Worm (Caenorhabditis elegans) whole organism, L1 larva: ENCODE results near the gene C02F5.3.

Experiments used
- Y116A8C.19 ChIP-seq: sonication (generic microtip); optimal IDR thresholded peaks from 2 replicates; lab custom pipeline; 2016; ENCODE audit warnings: missing compliant biosample characterization, missing genetic modification characterization, borderline replicate concordance
- alr-1 ChIP-seq: fragments of 200-800 bp; sonication (Bioruptor generic); optimal IDR thresholded peaks from 2 replicates; lab custom pipeline; 2018; ENCODE audit warnings: borderline replicate concordance, mild to moderate bottlenecking, missing genetic modification characterization, missing compliant biosample characterization
- aly-2 ChIP-seq: fragments of 150-350 bp; optimal IDR thresholded peaks from 2 replicates; lab custom pipeline; 2014; ENCODE audit warnings: missing biosample characterization, missing genetic modification characterization
- blmp-1 ChIP-seq: fragments of 150-350 bp; optimal IDR thresholded peaks from 2 replicates; lab custom pipeline; 2014; ENCODE audit warnings: missing biosample characterization, missing genetic modification characterization
- ceh-63 ChIP-seq: fragments of 200-800 bp; sonication (Bioruptor generic); optimal IDR thresholded peaks from 2 replicates; lab custom pipeline; 2018; ENCODE audit warnings: mild to moderate bottlenecking, missing genetic modification characterization, missing compliant biosample characterization
- ceh-8 ChIP-seq: fragments of 200-800 bp; sonication (Bioruptor generic); optimal IDR thresholded peaks from 2 replicates; lab custom pipeline; 2018; ENCODE audit warnings: mild to moderate bottlenecking, missing genetic modification characterization, moderate library complexity, missing compliant biosample characterization
- ceh-90 ChIP-seq: sonication (generic microtip); optimal IDR thresholded peaks from 2 replicates; lab custom pipeline; 2016; ENCODE audit warnings: missing genetic modification characterization, missing compliant biosample characterization
- ces-1 ChIP-seq: fragments of 150-350 bp; optimal IDR thresholded peaks from 2 replicates; lab custom pipeline; 2014; ENCODE audit warnings: missing biosample characterization, missing genetic modification reagents, missing genetic modification characterization
- dpl-1 ChIP-seq, 3 experiments: fragments of 150-350 bp in 2 of 3; sonication (generic microtip) in 1 of 3; optimal IDR thresholded peaks; 2 replicates each; lab custom pipeline; 2014 to 2017; ENCODE audit warnings: missing biosample characterization in 3 of 3, missing genetic modification characterization in 3 of 3, missing genetic modification reagents in 3 of 3
- efl-1 ChIP-seq, 4 experiments: fragments of 150-350 bp; optimal IDR thresholded peaks in 3 of 4; peaks in 1 of 4; 1 replicate in 1 of 4; 2 replicates in 3 of 4; lab custom pipeline; 2014; ENCODE audit warnings: missing biosample characterization in 2 of 4, missing genetic modification characterization in 2 of 4, missing genetic modification reagents in 2 of 4
- efl-3 ChIP-seq: fragments of 200-800 bp; sonication (Bioruptor generic); optimal IDR thresholded peaks from 2 replicates; lab custom pipeline; 2018; ENCODE audit warnings: mild to moderate bottlenecking, missing genetic modification characterization, missing compliant biosample characterization
- elt-3 ChIP-seq, 6 experiments: fragments of 150-350 bp in 1 of 6; sonication (generic microtip); optimal IDR thresholded peaks; 2 replicates each; lab custom pipeline; 2017 to 2018; ENCODE audit warnings: missing biosample characterization in 6 of 6, missing genetic modification characterization in 6 of 6, inconsistent platforms in 1 of 6
- ets-5 ChIP-seq: fragments of 200-800 bp; sonication (Bioruptor generic); IDR thresholded peaks from 2 replicates; pipeline ENCODE4 v1.3.6; 2022; ENCODE audit warnings: missing genetic modification characterization, missing compliant biosample characterization
- fkh-10 ChIP-seq: sonication (generic microtip); optimal IDR thresholded peaks from 2 replicates; lab custom pipeline; 2017; ENCODE audit warnings: missing biosample characterization, missing genetic modification reagents, missing genetic modification characterization
- fkh-4 ChIP-seq: sonication (generic microtip); optimal IDR thresholded peaks from 2 replicates; lab custom pipeline; 2016; ENCODE audit warnings: missing compliant biosample characterization, missing genetic modification characterization, borderline replicate concordance
- grh-1 ChIP-seq: fragments of 200-800 bp; sonication (Bioruptor generic); IDR thresholded peaks from 2 replicates; pipeline ENCODE4 v1.3.6; 2022; ENCODE audit warnings: missing genetic modification reagents, missing genetic modification characterization, missing compliant biosample characterization
- hpl-2 ChIP-seq: fragments of 150-350 bp; optimal IDR thresholded peaks from 2 replicates; lab custom pipeline; 2014; ENCODE audit warnings: missing biosample characterization, missing genetic modification reagents, missing genetic modification characterization
- jun-1 ChIP-seq: fragments of 150-350 bp; optimal IDR thresholded peaks from 2 replicates; lab custom pipeline; 2014; ENCODE audit warnings: missing biosample characterization, missing genetic modification reagents, missing genetic modification characterization
- lin-13 ChIP-seq: fragments of 150-350 bp; optimal IDR thresholded peaks from 2 replicates; lab custom pipeline; 2014; ENCODE audit warnings: missing biosample characterization, missing genetic modification reagents, missing genetic modification characterization
- lin-14 ChIP-seq: fragments of 200-800 bp; sonication (Bioruptor generic); optimal IDR thresholded peaks from 2 replicates; lab custom pipeline; 2018; ENCODE audit warnings: mild to moderate bottlenecking, missing genetic modification characterization, moderate library complexity, missing compliant biosample characterization
- lin-15B ChIP-seq: fragments of 150-350 bp; sonication (generic microtip); optimal IDR thresholded peaks from 3 replicates; lab custom pipeline; 2014; ENCODE audit warnings: missing biosample characterization, missing genetic modification characterization
- lin-35 ChIP-seq, 2 experiments: fragments of 150-350 bp; optimal IDR thresholded peaks; 2 replicates each; lab custom pipeline; 2014; ENCODE audit warnings: missing biosample characterization in 2 of 2, missing genetic modification characterization in 2 of 2, missing genetic modification reagents in 2 of 2
- lir-3 ChIP-seq: sonication (generic microtip); optimal IDR thresholded peaks from 2 replicates; lab custom pipeline; 2016; ENCODE audit warnings: mild to moderate bottlenecking, missing genetic modification characterization, moderate library complexity, missing compliant biosample characterization; ENCODE audit not compliant: poor library complexity
- lsy-2 ChIP-seq, 2 experiments: fragments of 150-350 bp; optimal IDR thresholded peaks; 2 replicates each; lab custom pipeline; 2014; ENCODE audit warnings: missing biosample characterization in 2 of 2, missing genetic modification characterization in 2 of 2
- mab-9 ChIP-seq: fragments of 200-800 bp; sonication (Bioruptor generic); IDR thresholded peaks from 2 replicates; pipeline ENCODE4 v1.3.6; 2022; ENCODE audit warnings: missing genetic modification reagents, missing genetic modification characterization, missing compliant biosample characterization
- nhr-11 ChIP-seq: fragments of 150-350 bp; optimal IDR thresholded peaks from 2 replicates; lab custom pipeline; 2014; ENCODE audit warnings: missing biosample characterization, missing genetic modification characterization
- nhr-20 ChIP-seq: sonication (generic microtip); optimal IDR thresholded peaks from 2 replicates; lab custom pipeline; 2016; ENCODE audit warnings: mild to moderate bottlenecking, missing genetic modification characterization, missing compliant biosample characterization
- nhr-237 ChIP-seq: fragments of 150-350 bp; optimal IDR thresholded peaks from 2 replicates; lab custom pipeline; 2014; ENCODE audit warnings: missing biosample characterization, missing genetic modification characterization
- nhr-28 ChIP-seq: fragments of 150-350 bp; optimal IDR thresholded peaks from 2 replicates; lab custom pipeline; 2014; ENCODE audit warnings: missing biosample characterization, missing genetic modification characterization
- nhr-76 ChIP-seq: sonication (generic microtip); optimal IDR thresholded peaks from 2 replicates; lab custom pipeline; 2017; ENCODE audit warnings: missing biosample characterization, missing genetic modification characterization
- nhr-85 ChIP-seq: sonication (generic microtip); peaks from one replicate; lab custom pipeline; 2016; ENCODE audit warnings: missing genetic modification characterization, inconsistent platforms, missing compliant biosample characterization
- rnt-1 ChIP-seq: sonication (generic microtip); optimal IDR thresholded peaks from 2 replicates; lab custom pipeline; 2016; ENCODE audit warnings: mild to moderate bottlenecking, missing genetic modification characterization, moderate library complexity, missing compliant biosample characterization
- skn-1 ChIP-seq: fragments of 150-350 bp; optimal IDR thresholded peaks from 2 replicates; lab custom pipeline; 2014; ENCODE audit warnings: missing biosample characterization, missing genetic modification characterization
- snu-23 ChIP-seq: sonication (generic microtip); optimal IDR thresholded peaks from 2 replicates; lab custom pipeline; 2016; ENCODE audit warnings: missing genetic modification characterization, missing compliant biosample characterization
- sox-4 ChIP-seq: sonication (generic microtip); optimal IDR thresholded peaks from 2 replicates; lab custom pipeline; 2016; ENCODE audit warnings: missing genetic modification characterization, missing compliant biosample characterization
- sptf-1 ChIP-seq: fragments of 150-350 bp; optimal IDR thresholded peaks from 2 replicates; lab custom pipeline; 2014; ENCODE audit warnings: missing biosample characterization, missing genetic modification characterization
- swsn-7 ChIP-seq: sonication (generic microtip); optimal IDR thresholded peaks from 2 replicates; lab custom pipeline; 2016; ENCODE audit warnings: missing genetic modification characterization, missing compliant biosample characterization
- tbx-2 ChIP-seq: sonication (generic microtip); optimal IDR thresholded peaks from 2 replicates; lab custom pipeline; 2016; ENCODE audit warnings: missing genetic modification characterization, missing compliant biosample characterization
- tlp-1 ChIP-seq: fragments of 150-350 bp; optimal IDR thresholded peaks from 2 replicates; lab custom pipeline; 2014; ENCODE audit warnings: missing biosample characterization, missing genetic modification characterization
- unc-62 ChIP-seq: fragments of 150-350 bp; optimal IDR thresholded peaks from 2 replicates; lab custom pipeline; 2014; ENCODE audit warnings: missing biosample characterization, missing genetic modification reagents, missing genetic modification characterization
- unc-86 ChIP-seq: sonication (generic microtip); optimal IDR thresholded peaks from 2 replicates; lab custom pipeline; 2016; ENCODE audit warnings: missing genetic modification characterization, missing compliant biosample characterization
- xbp-1 ChIP-seq: sonication (generic microtip); optimal IDR thresholded peaks from 2 replicates; lab custom pipeline; 2016; ENCODE audit warnings: missing genetic modification characterization, missing compliant biosample characterization
- zag-1 ChIP-seq: fragments of 150-350 bp; optimal IDR thresholded peaks from 2 replicates; lab custom pipeline; 2014; ENCODE audit warnings: missing biosample characterization, missing genetic modification characterization
- ztf-11 ChIP-seq, 2 experiments: sonication (generic microtip); optimal IDR thresholded peaks; 2 replicates each; lab custom pipeline; 2016 to 2017; ENCODE audit warnings: missing genetic modification characterization in 2 of 2, missing biosample characterization in 1 of 2, missing compliant biosample characterization in 1 of 2

The C02F5.3 gene

DNA sequence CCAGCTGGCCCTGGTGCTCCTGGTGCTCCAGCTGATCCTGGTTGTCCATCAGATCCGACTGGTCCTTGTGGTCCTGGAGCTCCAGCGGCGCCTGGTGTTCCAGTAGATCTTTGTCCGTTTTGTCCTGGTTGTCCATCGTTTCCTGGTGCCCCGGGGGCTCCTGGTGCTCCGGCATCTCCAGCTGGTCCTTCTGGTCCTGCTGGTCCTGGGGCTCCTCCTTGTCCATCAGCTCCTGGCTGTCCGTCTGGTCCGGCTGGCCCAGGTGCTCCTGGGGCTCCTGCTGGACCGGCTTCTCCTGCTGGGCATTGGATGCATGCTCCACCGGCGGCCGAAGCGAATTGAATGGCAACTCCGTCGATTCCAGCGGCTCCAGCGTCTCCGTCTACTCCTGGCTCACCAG lies 16.9 kb downstream of the C02F5.3 start:
- TF ChIP-seq zag-1 (no peak), ceh-8 (GFP tag; lab: Kevin White, UChicago) (peak; percentile 33)

DNA sequence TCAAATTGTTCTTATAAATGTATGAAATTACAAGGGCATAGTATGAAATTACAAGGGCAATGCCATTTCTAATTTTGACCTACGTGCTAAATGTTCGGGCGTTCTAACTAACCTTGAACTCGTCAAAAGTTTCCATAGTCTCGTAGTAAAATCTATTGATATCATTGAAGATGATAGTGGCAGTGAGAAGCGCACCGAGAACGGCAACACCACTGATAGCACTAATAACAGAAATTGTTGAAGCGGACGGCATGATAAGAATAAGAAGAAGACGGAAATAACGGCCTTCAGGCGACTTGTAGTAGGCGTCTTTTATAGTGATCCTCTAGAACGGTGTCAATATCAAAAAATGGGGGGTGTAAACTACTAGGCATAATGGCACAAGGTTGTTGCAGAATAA lies 17.7 kb downstream of the C02F5.3 start, which contains the start of gene col-91:
col-91 (minus strand) TSS at position 288 of the 400 bp plus-strand sequence.
- TF ChIP-seq elt-3 (tag; optimal IDR thresholded peaks at IDR 0.05; lab: Kevin White, UChicago) (peak in 3 of 6 experiments; percentile 3 to 42 (median 36)), lin-14 (GFP tag; lab: Kevin White, UChicago) (peak; percentile 40), lsy-2 (tag; optimal IDR thresholded peaks at IDR 0.05; lab: Kevin White, UChicago) (no peak)

DNA sequence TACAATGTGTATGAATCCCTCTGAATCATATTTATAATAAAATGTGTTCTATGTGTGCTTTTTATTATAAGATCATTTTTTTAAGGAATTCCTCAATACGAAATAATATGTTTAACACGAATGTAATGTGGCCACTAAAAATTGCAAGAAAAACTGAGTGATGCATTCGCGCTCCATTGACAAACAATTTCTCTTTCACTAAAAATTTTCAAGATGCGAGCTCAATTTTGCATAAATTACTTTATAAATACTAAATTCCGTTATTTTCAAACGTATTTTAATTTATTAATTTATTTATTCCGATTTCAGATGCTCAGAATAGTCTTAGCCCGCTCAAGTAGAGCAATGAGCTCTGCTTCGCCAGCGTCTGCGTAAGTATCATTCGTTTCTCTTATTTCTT lies 20.1 kb downstream of the C02F5.3 start, which contains the start of gene mrps-9:
mrps-9 (plus strand) TSS at position 310 of the 400 bp plus-strand sequence.
- TF ChIP-seq blmp-1 (tag; lab: Kevin White, UChicago) = peak; percentile 78
- TF ChIP-seq fkh-10 (GFP tag; lab: Kevin White, UChicago) = no peak
- no peak for TF ChIP-seq sptf-1
- TF ChIP-seq ztf-11 (tag; optimal IDR thresholded peaks at IDR 0.05; lab: Kevin White, UChicago) = no peak
- no peak for TF ChIP-seq fkh-4 (tag; lab: Kevin White, UChicago)
- TF ChIP-seq rnt-1 (tag; lab: Kevin White, UChicago) = peak; percentile 26
- TF ChIP-seq grh-1 = no peak
- TF ChIP-seq lin-35 (GFP tag; optimal IDR thresholded peaks at IDR 0.05; lab: Kevin White, UChicago) = peak; percentile 27 to 41
- no peak for TF ChIP-seq efl-3 (GFP tag; lab: Kevin White, UChicago)
- TF ChIP-seq lin-14 (GFP tag; lab: Kevin White, UChicago) = peak; percentile 38
- TF ChIP-seq ets-5 (GFP tag; lab: Robert Waterston, UW) = no peak
- no peak for TF ChIP-seq ces-1 (GFP tag; lab: Kevin White, UChicago)
- TF ChIP-seq nhr-20 = peak; percentile 0
- peak; percentile 15 for TF ChIP-seq swsn-7
- TF ChIP-seq lir-3 (tag; lab: Kevin White, UChicago) = peak; percentile 30
- TF ChIP-seq snu-23 (GFP tag; lab: Kevin White, UChicago) = peak; percentile 30
- peak; percentile 30 to 36 for TF ChIP-seq efl-1 (optimal IDR thresholded peaks at IDR 0.05; lab: Kevin White, UChicago)
- peak; percentile 31 to 92 for TF ChIP-seq efl-1 (GFP tag; optimal IDR thresholded peaks at IDR 0.05 in 1 of 2; lab: Kevin White, UChicago)
- no peak for TF ChIP-seq aly-2 (tag; lab: Kevin White, UChicago)
- no peak for TF ChIP-seq hpl-2
- TF ChIP-seq xbp-1 (tag; lab: Kevin White, UChicago) = peak; percentile 9
- no peak for TF ChIP-seq nhr-76 (tag; lab: Kevin White, UChicago)
- peak in 1 of 2 experiments; percentile 60 for TF ChIP-seq lsy-2 (tag; optimal IDR thresholded peaks at IDR 0.05; lab: Kevin White, UChicago)
- TF ChIP-seq dpl-1 (GFP tag; optimal IDR thresholded peaks at IDR 0.05; lab: Kevin White, UChicago) = peak; percentile 11 to 64 (median 37)
- no peak for TF ChIP-seq lin-13 (GFP tag; lab: Kevin White, UChicago)
- no peak for TF ChIP-seq nhr-237
- TF ChIP-seq ceh-90 (tag; lab: Kevin White, UChicago) = no peak

DNA sequence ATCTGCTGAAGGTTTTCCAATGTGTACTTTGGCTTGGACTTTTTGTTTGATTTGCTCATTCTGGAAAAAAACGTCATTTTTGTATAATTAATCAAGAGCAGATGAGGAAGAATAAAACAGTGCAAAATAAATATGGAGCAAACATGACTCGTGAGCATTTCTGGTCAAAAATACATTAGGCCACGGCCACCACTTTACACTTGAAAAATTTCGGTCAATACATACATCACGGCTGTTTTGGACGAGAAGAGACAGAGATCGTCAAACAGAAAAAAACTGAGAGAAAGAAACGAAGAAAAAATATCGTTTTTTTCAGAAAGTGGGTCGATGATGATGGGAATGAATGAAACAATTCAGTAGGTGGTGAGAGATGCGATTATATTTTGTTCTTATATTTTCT lies 22.6 kb downstream of the C02F5.3 start, which contains the start of the genes F09G8.7 and crn-7:
F09G8.7 (minus strand) TSS at position 60 of the 400 bp plus-strand sequence.
crn-7 (plus strand) TSS at position 236 of the 400 bp plus-strand sequence.
- TF ChIP-seq alr-1 (tag; lab: Kevin White, UChicago) (no peak), nhr-28 (tag; lab: Kevin White, UChicago) (no peak), lin-35 (GFP tag; optimal IDR thresholded peaks at IDR 0.05; lab: Kevin White, UChicago) (peak; percentile 23 to 31), tbx-2 (tag; lab: Kevin White, UChicago) (no peak), mab-9 (GFP tag; lab: Robert Waterston, UW) (no peak), elt-3 (tag; optimal IDR thresholded peaks at IDR 0.05; lab: Kevin White, UChicago) (no peak), jun-1 (tag; lab: Kevin White, UChicago) (no peak), fkh-10 (GFP tag; lab: Kevin White, UChicago) (no peak), nhr-237 (no peak), skn-1 (tag; lab: Kevin White, UChicago) (peak; percentile 25), lin-15B (tag; lab: Kevin White, UChicago) (peak; percentile 15), tlp-1 (no peak), efl-1 (optimal IDR thresholded peaks at IDR 0.05; lab: Kevin White, UChicago) (peak; percentile 32 to 36), efl-1 (GFP tag; optimal IDR thresholded peaks at IDR 0.05 in 1 of 2; lab: Kevin White, UChicago) (peak in 1 of 2 experiments; percentile 17), nhr-20 (no peak), ceh-63 (GFP tag; lab: Kevin White, UChicago) (no peak), unc-86 (tag; lab: Kevin White, UChicago) (no peak), unc-62 (GFP tag; lab: Kevin White, UChicago) (no peak), lir-3 (tag; lab: Kevin White, UChicago) (peak; percentile 24), hpl-2 (no peak), sox-4 (tag; lab: Kevin White, UChicago) (no peak), ceh-90 (tag; lab: Kevin White, UChicago) (no peak), dpl-1 (GFP tag; optimal IDR thresholded peaks at IDR 0.05; lab: Kevin White, UChicago) (peak in 2 of 3 experiments; percentile 36 to 44), ets-5 (GFP tag; lab: Robert Waterston, UW) (no peak), Y116A8C.19 (no peak), nhr-85 (no peak), rnt-1 (tag; lab: Kevin White, UChicago) (peak; percentile 45), nhr-11 (tag; lab: Kevin White, UChicago) (no peak)
